Worm (Caenorhabditis elegans) whole organism, L2 larva: ENCODE results near the gene F43G6.8.

Source experiments
- elt-1 ChIP-seq: fragments of 150-350 bp; optimal IDR thresholded peaks from 2 replicates; lab custom pipeline; 2014; ENCODE audit warnings: missing biosample characterization, missing genetic modification characterization
- fos-1 ChIP-seq: fragments of 150-350 bp; optimal IDR thresholded peaks from 2 replicates; lab custom pipeline; 2014; ENCODE audit warnings: missing biosample characterization, missing genetic modification characterization
- lin-39 ChIP-seq: fragments of 150-350 bp; optimal IDR thresholded peaks from 2 replicates; lab custom pipeline; 2014; ENCODE audit warnings: missing biosample characterization, missing genetic modification reagents, missing genetic modification characterization
- nhr-23 ChIP-seq: fragments of 150-350 bp; optimal IDR thresholded peaks from 2 replicates; lab custom pipeline; 2014; ENCODE audit warnings: missing biosample characterization, missing genetic modification reagents, missing genetic modification characterization
- unc-55 ChIP-seq: fragments of 150-350 bp; sonication (generic microtip); optimal IDR thresholded peaks from 3 replicates; lab custom pipeline; 2014; ENCODE audit warnings: missing biosample characterization, missing genetic modification reagents, missing genetic modification characterization

- TF ChIP-seq lin-39 (tag; lab: Kevin White, UChicago) (no peak), elt-1 (tag; lab: Kevin White, UChicago) (no peak), unc-55 (no peak), fos-1 (tag; lab: Kevin White, UChicago) (no peak), nhr-23 (tag; lab: Kevin White, UChicago) (no peak)
Measured at ce11 chrII:11819824-11820223, 5.9 kb upstream of the F43G6.8 start, which contains the start of gene Y6D1A.2.
